Fruit fly (Drosophila melanogaster): ENCODE results near the gene CG5611.

The CG5611 gene

dm6 chr3R:27605534-27606250, 30.2 kb downstream of the CG5611 start:
- TF ChIP-seq EcR (GFP tag; optimal IDR thresholded peaks at IDR 0.05) (peak; percentile 82), CG12605 (GFP tag; IDR thresholded peaks at IDR 0.05) (no peak), CG15710 (tag; optimal IDR thresholded peaks at IDR 0.05) (peak; percentile 15), CG8301 (tag; optimal IDR thresholded peaks at IDR 0.05) (no peak)

- TF ChIP-seq gl (tag; optimal IDR thresholded peaks at IDR 0.05) (no peak), CG8159 (tag; optimal IDR thresholded peaks at IDR 0.05) (peak; percentile 53), CG9948 (tag; optimal IDR thresholded peaks at IDR 0.05) (peak; percentile 60), CG34367 (tag; optimal IDR thresholded peaks at IDR 0.05) (peak; percentile 59), Pif1B (GFP tag; optimal IDR thresholded peaks at IDR 0.05) (no peak), CG10348 (GFP tag; IDR thresholded peaks at IDR 0.05) (no peak), CG14655 (GFP tag; optimal IDR thresholded peaks at IDR 0.05) (peak; percentile 83), Pif1A (GFP tag; optimal IDR thresholded peaks at IDR 0.05) (peak; percentile 56), CG17806 (tag; optimal IDR thresholded peaks at IDR 0.05) (peak; percentile 39), fd96Ca (GFP tag; IDR thresholded peaks at IDR 0.05) (peak; percentile 19; the same call in 1 of the 3 replicates), CG12605 (GFP tag; IDR thresholded peaks at IDR 0.05) (no peak), CG15710 (tag; optimal IDR thresholded peaks at IDR 0.05) (peak; percentile 50), CG13204 (GFP tag; optimal IDR thresholded peaks at IDR 0.05) (no peak), Snoo (tag; optimal IDR thresholded peaks at IDR 0.05) (peak; percentile 40), EcR (GFP tag; optimal IDR thresholded peaks at IDR 0.05) (no peak), D1 (tag; optimal IDR thresholded peaks at IDR 0.05) (no peak), CG32121 (GFP tag; IDR thresholded peaks at IDR 0.05) (peak; percentile 57), rn (GFP tag; IDR thresholded peaks at IDR 0.05) (no peak), CG8301 (tag; optimal IDR thresholded peaks at IDR 0.05) (peak; percentile 72), CG4496 (GFP tag; IDR thresholded peaks at IDR 0.05) (peak; percentile 58; the same call in 2 of the 3 replicates), Ets98B (GFP tag; IDR thresholded peaks at IDR 0.05) (no peak; the same call in 1 of the 2 replicates)
Measured at dm6 chr3R:27604636-27605443, 31.0 kb downstream of the CG5611 start.

dm6 chr3R:27603671-27604070, 32.2 kb downstream of the CG5611 start:
- TF ChIP-seq Pif1B (GFP tag; optimal IDR thresholded peaks at IDR 0.05) (no peak), CG34367 (tag; optimal IDR thresholded peaks at IDR 0.05) (no peak), CG14655 (GFP tag; optimal IDR thresholded peaks at IDR 0.05) (peak; percentile 26), CG15710 (tag; optimal IDR thresholded peaks at IDR 0.05) (no peak), D1 (tag; optimal IDR thresholded peaks at IDR 0.05) (no peak), CG4496 (GFP tag; IDR thresholded peaks at IDR 0.05) (peak; percentile 46; the same call in 1 of the 3 replicates), CG8301 (tag; optimal IDR thresholded peaks at IDR 0.05) (peak; percentile 12), gl (tag; optimal IDR thresholded peaks at IDR 0.05) (peak; percentile 48), rn (GFP tag; IDR thresholded peaks at IDR 0.05) (no peak), Snoo (tag; optimal IDR thresholded peaks at IDR 0.05) (no peak), CG10348 (GFP tag; IDR thresholded peaks at IDR 0.05) (no peak), Pif1A (GFP tag; optimal IDR thresholded peaks at IDR 0.05) (no peak), CG12605 (GFP tag; IDR thresholded peaks at IDR 0.05) (no peak), CG32121 (GFP tag; IDR thresholded peaks at IDR 0.05) (peak; percentile 34; the same call in 1 of the 2 replicates), CG9948 (tag; optimal IDR thresholded peaks at IDR 0.05) (no peak), fd96Ca (GFP tag; IDR thresholded peaks at IDR 0.05) (peak; percentile 48; the same call in 1 of the 3 replicates), EcR (GFP tag; optimal IDR thresholded peaks at IDR 0.05) (peak; percentile 51), CG17806 (tag; optimal IDR thresholded peaks at IDR 0.05) (no peak), CG13204 (GFP tag; optimal IDR thresholded peaks at IDR 0.05) (no peak), Ets98B (GFP tag; IDR thresholded peaks at IDR 0.05) (peak; percentile 27; the same call in 1 of the 2 replicates), CG8159 (tag; optimal IDR thresholded peaks at IDR 0.05) (no peak)

dm6 chr3R:27597258-27597657, 38.6 kb downstream of the CG5611 start:
- TF ChIP-seq Snoo (tag; optimal IDR thresholded peaks at IDR 0.05) (peak; percentile 39), Pif1B (GFP tag; optimal IDR thresholded peaks at IDR 0.05) (no peak), Pif1A (GFP tag; optimal IDR thresholded peaks at IDR 0.05) (no peak), EcR (GFP tag; optimal IDR thresholded peaks at IDR 0.05) (no peak), Ets98B (GFP tag; IDR thresholded peaks at IDR 0.05) (no peak), CG17806 (tag; optimal IDR thresholded peaks at IDR 0.05) (no peak), CG9948 (tag; optimal IDR thresholded peaks at IDR 0.05) (no peak)

- TF ChIP-seq CG10348 (GFP tag; IDR thresholded peaks at IDR 0.05) (no peak), Snoo (tag; optimal IDR thresholded peaks at IDR 0.05) (no peak), CG13204 (GFP tag; optimal IDR thresholded peaks at IDR 0.05) (no peak), Pif1A (GFP tag; optimal IDR thresholded peaks at IDR 0.05) (no peak)
Measured at dm6 chr3R:27595979-27596378, 39.9 kb downstream of the CG5611 start, which contains the start of gene CG5639. TSS of gene CG5639 (minus strand) at chr3R:27596130.

Measured in whole organism, pupa.